Worm (Caenorhabditis elegans): Measurements from ENCODE around the gene C08B6.8.

DNA sequence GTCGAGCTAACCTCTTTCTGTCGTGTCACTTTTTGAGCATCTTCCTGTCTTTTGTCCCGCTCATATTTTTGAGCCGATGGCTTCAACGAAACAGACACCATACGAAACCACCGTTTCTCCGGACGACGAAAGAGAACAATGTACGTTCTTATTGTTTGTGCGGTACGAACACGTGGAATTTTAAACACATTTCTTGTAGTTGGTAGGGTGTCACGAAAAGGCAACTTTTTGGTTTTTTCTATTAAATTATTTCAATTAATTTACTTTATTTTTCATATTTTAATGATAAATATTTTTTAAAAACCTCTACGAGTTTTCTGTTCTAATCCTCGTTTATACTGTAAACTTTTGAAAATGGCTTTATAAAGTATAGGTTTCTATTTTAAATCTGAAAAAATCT is 43.3 kb upstream of the C08B6.8 start, which contains the start of gene R04B5.11:
- TF ChIP-seq nhr-90 (tag; optimal IDR thresholded peaks at IDR 0.05; ENCODE audit: poor library complexity) (no peak), zag-1 (tag; optimal IDR thresholded peaks at IDR 0.05) (no peak), lsy-2 (tag; optimal IDR thresholded peaks at IDR 0.05) (no peak), lin-13 (GFP tag; optimal IDR thresholded peaks at IDR 0.05) (no peak), nhr-85 (tag) (no peak), nhr-11 (tag; optimal IDR thresholded peaks at IDR 0.05) (no peak), elt-3 (tag; optimal IDR thresholded peaks at IDR 0.05) (no peak), dpl-1 (GFP tag; optimal IDR thresholded peaks at IDR 0.05) (no peak)

Data from whole organism, L1 larva.